Worm (Caenorhabditis elegans) whole organism, L2 larva: ENCODE measurements around the gene clc-33.
"Not testable (repeated sequence)": the region's sequence is repeated elsewhere in the genome, so short reads cannot be mapped to it uniquely, and the experiment has no call there.

ENCODE experiments used
- Y55F3AM.14 ChIP-seq: fragments of 200-800 bp; sonication (Bioruptor generic); optimal IDR thresholded peaks from 2 replicates; lab custom pipeline; 2018; ENCODE audit warnings: mild to moderate bottlenecking, missing genetic modification characterization, missing compliant biosample characterization
- ZK546.5 ChIP-seq: sonication (generic microtip); optimal IDR thresholded peaks from 2 replicates; lab custom pipeline; 2017; ENCODE audit warnings: missing biosample characterization, missing genetic modification characterization
- alr-1 ChIP-seq: fragments of 150-350 bp; optimal IDR thresholded peaks from 2 replicates; lab custom pipeline; 2014; ENCODE audit warnings: missing biosample characterization, missing genetic modification characterization
- aly-2 ChIP-seq: fragments of 150-350 bp; optimal IDR thresholded peaks from 2 replicates; lab custom pipeline; 2014; ENCODE audit warnings: missing biosample characterization, missing genetic modification characterization
- ama-1 ChIP-seq: fragments of 150-350 bp; optimal IDR thresholded peaks from 2 replicates; lab custom pipeline; 2018; ENCODE audit warnings: inconsistent platforms
- blmp-1 ChIP-seq: sonication (generic microtip); optimal IDR thresholded peaks from 2 replicates; lab custom pipeline; 2017; ENCODE audit warnings: missing genetic modification characterization, mild to moderate bottlenecking, missing compliant biosample characterization, antibody characterized with exemption, moderate library complexity; ENCODE audit not compliant: insufficient read depth
- ceh-16 ChIP-seq: fragments of 150-350 bp; optimal IDR thresholded peaks from 2 replicates; lab custom pipeline; 2014; ENCODE audit warnings: missing biosample characterization, missing genetic modification characterization
- egl-27 ChIP-seq: sonication (generic microtip); optimal IDR thresholded peaks from 3 replicates; lab custom pipeline; 2017; ENCODE audit warnings: missing biosample characterization, missing genetic modification reagents, missing genetic modification characterization
- elt-1 ChIP-seq: fragments of 150-350 bp; optimal IDR thresholded peaks from 2 replicates; lab custom pipeline; 2014; ENCODE audit warnings: missing biosample characterization, missing genetic modification characterization
- elt-3 ChIP-seq: sonication (generic microtip); optimal IDR thresholded peaks from 2 replicates; lab custom pipeline; 2017; ENCODE audit warnings: missing biosample characterization, missing genetic modification characterization
- fos-1 ChIP-seq: fragments of 150-350 bp; optimal IDR thresholded peaks from 2 replicates; lab custom pipeline; 2014; ENCODE audit warnings: missing biosample characterization, missing genetic modification characterization
- lin-11 ChIP-seq: fragments of 150-350 bp; sonication (generic microtip); optimal IDR thresholded peaks from 2 replicates; lab custom pipeline; 2014; ENCODE audit warnings: missing biosample characterization, missing genetic modification characterization, inconsistent platforms, mixed read lengths
- lin-13 ChIP-seq: fragments of 150-350 bp; optimal IDR thresholded peaks from 2 replicates; lab custom pipeline; 2014; ENCODE audit warnings: missing biosample characterization, missing genetic modification reagents, missing genetic modification characterization
- lin-39 ChIP-seq: fragments of 150-350 bp; optimal IDR thresholded peaks from 2 replicates; lab custom pipeline; 2014; ENCODE audit warnings: missing biosample characterization, missing genetic modification reagents, missing genetic modification characterization
- mab-5 ChIP-seq: fragments of 150-350 bp; optimal IDR thresholded peaks from 2 replicates; lab custom pipeline; 2014; ENCODE audit warnings: missing biosample characterization, missing genetic modification characterization
- mbf-1 ChIP-seq: sonication (generic microtip); optimal IDR thresholded peaks from 2 replicates; lab custom pipeline; 2017; ENCODE audit warnings: missing biosample characterization, missing genetic modification characterization
- nhr-10 ChIP-seq: sonication (generic microtip); optimal IDR thresholded peaks from 2 replicates; lab custom pipeline; 2017; ENCODE audit warnings: missing biosample characterization, missing genetic modification characterization
- nhr-11 ChIP-seq: fragments of 150-350 bp; optimal IDR thresholded peaks from 2 replicates; lab custom pipeline; 2014; ENCODE audit warnings: missing biosample characterization, missing genetic modification characterization
- nhr-12 ChIP-seq: fragments of 150-350 bp; optimal IDR thresholded peaks from 2 replicates; lab custom pipeline; 2014; ENCODE audit warnings: missing biosample characterization, missing genetic modification characterization
- nhr-129 ChIP-seq: fragments of 150-350 bp; optimal IDR thresholded peaks from 2 replicates; lab custom pipeline; 2014; ENCODE audit warnings: missing biosample characterization, missing genetic modification characterization
- nhr-237 ChIP-seq: fragments of 150-350 bp; optimal IDR thresholded peaks from 2 replicates; lab custom pipeline; 2014; ENCODE audit warnings: missing biosample characterization, missing genetic modification characterization
- nhr-25 ChIP-seq: fragments of 150-350 bp; sonication (generic microtip); optimal IDR thresholded peaks from 3 replicates; lab custom pipeline; 2014; ENCODE audit warnings: missing biosample characterization, missing genetic modification characterization
- nhr-6 ChIP-seq: fragments of 150-350 bp; optimal IDR thresholded peaks from 2 replicates; lab custom pipeline; 2014; ENCODE audit warnings: missing biosample characterization, missing genetic modification characterization
- nhr-77 ChIP-seq: fragments of 150-350 bp; optimal IDR thresholded peaks from 2 replicates; lab custom pipeline; 2014; ENCODE audit warnings: missing biosample characterization, missing genetic modification characterization
- peb-1 ChIP-seq: fragments of 150-350 bp; optimal IDR thresholded peaks from 2 replicates; lab custom pipeline; 2014; ENCODE audit warnings: missing biosample characterization, missing genetic modification characterization
- sem-4 ChIP-seq: fragments of 150-350 bp; optimal IDR thresholded peaks from 2 replicates; lab custom pipeline; 2014; ENCODE audit warnings: missing biosample characterization, missing genetic modification reagents, missing genetic modification characterization
- sma-3 ChIP-seq: sonication (generic microtip); optimal IDR thresholded peaks from 2 replicates; lab custom pipeline; 2016; ENCODE audit warnings: missing genetic modification reagents, missing genetic modification characterization, missing compliant biosample characterization
- sma-9 ChIP-seq, 2 experiments: fragments of 150-350 bp in 1 of 2; sonication (generic microtip) in 1 of 2; optimal IDR thresholded peaks; 2 replicates each; lab custom pipeline; 2014 to 2016; ENCODE audit warnings: missing genetic modification characterization in 2 of 2, mild to moderate bottlenecking in 1 of 2, missing biosample characterization in 1 of 2, missing compliant biosample characterization in 1 of 2, missing genetic modification reagents in 1 of 2, moderate library complexity in 1 of 2
- snpc-4 ChIP-seq: fragments of 150-350 bp; optimal IDR thresholded peaks from 2 replicates; lab custom pipeline; 2014; ENCODE audit warnings: missing biosample characterization, missing genetic modification characterization
- zag-1 ChIP-seq: fragments of 150-350 bp; optimal IDR thresholded peaks from 2 replicates; lab custom pipeline; 2014; ENCODE audit warnings: missing biosample characterization, missing genetic modification characterization
- ztf-1 ChIP-seq: fragments of 200-800 bp; sonication (Bioruptor generic); conservative IDR thresholded peaks from 2 replicates; pipeline ENCODE4 v1.3.6; 2022; ENCODE audit warnings: missing genetic modification characterization, missing compliant biosample characterization
- ztf-11 ChIP-seq: sonication (generic microtip); optimal IDR thresholded peaks from 2 replicates; lab custom pipeline; 2017; ENCODE audit warnings: missing biosample characterization, missing genetic modification characterization
- ztf-4 ChIP-seq: fragments of 150-350 bp; optimal IDR thresholded peaks from 2 replicates; lab custom pipeline; 2014; ENCODE audit warnings: missing biosample characterization, missing genetic modification characterization

Gene clc-33

ce11 chrII:820519-820918 is 19.7 kb upstream of the clc-33 start, which contains the start of gene F46F5.7:
F46F5.7 (minus strand) TSS chrII:820619.
- no peak for TF ChIP-seq nhr-129
- no peak for TF ChIP-seq ZK546.5 (tag; lab: Kevin White, UChicago)
- no peak for TF ChIP-seq ama-1 (lab: Kevin White, UChicago)
- no peak for TF ChIP-seq sem-4 (tag; lab: Kevin White, UChicago)
- TF ChIP-seq nhr-11 (tag; lab: Kevin White, UChicago): no peak

- TF ChIP-seq ztf-11 (tag; lab: Kevin White, UChicago) (no peak), nhr-11 (tag; lab: Kevin White, UChicago) (no peak)
These were observed 18.7 kb upstream of the clc-33 start, which contains the start of gene F46F5.8 for ce11 chrII:821514-821913. F46F5.8 (minus strand) TSS chrII:821614.

ce11 chrII:822730-823129 is 17.5 kb upstream of the clc-33 start, which contains the start of gene msrp-4:
msrp-4 (minus strand) TSS chrII:822830.
- TF ChIP-seq alr-1 (tag; lab: Kevin White, UChicago); nhr-25; elt-1 (tag; lab: Kevin White, UChicago): not testable (repeated sequence)

DNA sequence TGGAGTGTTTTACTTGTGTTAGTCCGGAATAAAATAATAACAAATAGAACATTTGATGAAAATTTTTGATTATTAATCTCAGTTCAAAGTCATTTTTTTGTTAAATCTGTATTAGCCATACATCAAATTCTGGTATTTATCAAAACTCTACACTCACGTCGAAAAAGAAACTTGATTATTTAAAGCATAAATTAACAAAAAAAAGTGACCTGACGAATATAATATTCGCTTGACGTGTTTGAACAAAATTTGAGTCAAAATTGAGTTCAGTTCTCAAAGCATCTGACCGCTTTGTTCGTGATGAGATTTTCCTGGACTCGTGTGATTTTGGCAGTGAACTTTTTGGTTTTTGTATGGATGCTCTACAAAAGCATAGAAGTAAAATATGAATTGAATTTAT is 16.7 kb upstream of the clc-33 start, which contains the start of gene F46F5.10:
Gene F46F5.10 (plus strand): TSS at position 301 of the 400 bp plus-strand sequence.
- TF ChIP-seq egl-27: no peak
- TF ChIP-seq, all 48 proteins: peak for 0

- TF ChIP-seq ama-1 (lab: Kevin White, UChicago) (no peak), Y55F3AM.14 (GFP tag; lab: Kevin White, UChicago) (no peak), nhr-12 (tag; lab: Kevin White, UChicago) (no peak), nhr-10 (tag; lab: Kevin White, UChicago) (no peak), elt-3 (no peak), mbf-1 (tag; lab: Kevin White, UChicago) (no peak), ztf-4 (no peak), ZK546.5 (tag; lab: Kevin White, UChicago) (no peak), peb-1 (tag; lab: Kevin White, UChicago) (no peak), nhr-129 (no peak), nhr-77 (tag; lab: Kevin White, UChicago) (no peak), egl-27 (no peak), fos-1 (tag; lab: Kevin White, UChicago) (no peak), ztf-1 (GFP tag; lab: Robert Waterston, UW) (no peak), sem-4 (tag; lab: Kevin White, UChicago) (no peak), lin-39 (no peak)
These were observed 14.7 kb upstream of the clc-33 start, which contains the start of gene F28A10.1 for ce11 chrII:825521-825920. F28A10.1 (plus strand) TSS chrII:825821.

ce11 chrII:838414-838813 is 1.8 kb upstream of the clc-33 start, which contains the start of gene F28A10.8:
F28A10.8 (minus strand) TSS chrII:838514.
- TF ChIP-seq fos-1 (tag; lab: Kevin White, UChicago) (no peak), aly-2 (tag; lab: Kevin White, UChicago) (no peak), snpc-4 (tag; lab: Kevin White, UChicago) (no peak), sma-9 (GFP tag; optimal IDR thresholded peaks at IDR 0.05; lab: Kevin White, UChicago) (no peak), sma-9 (tag; optimal IDR thresholded peaks at IDR 0.05; lab: Kevin White, UChicago) (no peak), nhr-6 (no peak), lin-13 (GFP tag; lab: Kevin White, UChicago) (no peak), ztf-11 (tag; lab: Kevin White, UChicago) (no peak)

DNA sequence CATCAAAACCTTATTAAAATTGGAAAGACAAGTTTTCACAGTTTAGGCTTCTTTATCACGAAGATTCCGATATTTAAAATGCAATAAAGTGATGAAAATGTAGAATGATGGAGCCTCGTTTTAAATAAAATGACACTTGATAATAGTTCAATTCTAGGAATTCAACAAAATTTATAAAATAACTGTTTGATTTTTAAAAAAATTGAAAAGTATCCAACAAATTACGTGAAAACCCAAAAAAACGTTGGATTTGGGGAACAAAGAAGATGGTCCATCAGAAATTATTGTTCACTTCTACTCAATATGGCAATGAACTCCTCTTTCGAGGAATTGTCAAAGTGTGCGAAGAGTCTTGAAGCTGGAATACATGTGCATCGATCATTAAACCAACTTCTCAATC is 3.7 kb downstream of the clc-33 start, which contains the start of gene F28A10.4:
Gene F28A10.4 (plus strand): TSS at position 301 of the 400 bp plus-strand sequence.
- TF ChIP-seq lin-13 (GFP tag; lab: Kevin White, UChicago) (no peak), peb-1 (tag; lab: Kevin White, UChicago) (no peak), ztf-4 (no peak), ceh-16 (tag; lab: Kevin White, UChicago) (no peak)

ce11 chrII:845618-846017 is 5.4 kb downstream of the clc-33 start, which contains the start of gene F28A10.7:
F28A10.7 (minus strand) TSS chrII:845718.
- no peak for TF ChIP-seq zag-1 (tag; lab: Kevin White, UChicago)
- TF ChIP-seq nhr-12 (tag; lab: Kevin White, UChicago): no peak
- TF ChIP-seq ama-1 (lab: Kevin White, UChicago): no peak
- no peak for TF ChIP-seq nhr-77 (tag; lab: Kevin White, UChicago)
- TF ChIP-seq snpc-4 (tag; lab: Kevin White, UChicago): no peak
- no peak for TF ChIP-seq blmp-1 (tag; lab: Kevin White, UChicago)
- no peak for TF ChIP-seq nhr-25
- TF ChIP-seq sma-3 (GFP tag; lab: Kevin White, UChicago): no peak
- no peak for TF ChIP-seq lin-13 (GFP tag; lab: Kevin White, UChicago)
- no peak for TF ChIP-seq mab-5
- TF ChIP-seq lin-11 (tag; lab: Kevin White, UChicago): no peak
- TF ChIP-seq nhr-237 (tag; lab: Kevin White, UChicago): no peak
- no peak for TF ChIP-seq nhr-10 (tag; lab: Kevin White, UChicago)
